Fruit fly (Drosophila melanogaster) whole organism, wandering third instar larva: ENCODE data around the gene Cpr11A.

Source experiments
- Abd-B ChIP-seq: fragments of >200 bp; optimal IDR thresholded peaks from 2 replicates; lab custom pipeline; 2017; ENCODE audit warnings: missing biosample characterization, missing genetic modification characterization
- CG32264 ChIP-seq: fragments of 200-800 bp; sonication (Bioruptor generic); optimal IDR thresholded peaks from 2 replicates; lab custom pipeline; 2016; ENCODE audit warnings: missing biosample characterization, missing genetic modification characterization
- CG9705 ChIP-seq: fragments of 200-800 bp; sonication (Bioruptor generic); optimal IDR thresholded peaks from 2 replicates; lab custom pipeline; 2018; ENCODE audit warnings: missing biosample characterization, mild to moderate bottlenecking, missing genetic modification characterization
- CrebA ChIP-seq: fragments of 200-800 bp; sonication (Bioruptor generic); optimal IDR thresholded peaks from 2 replicates; lab custom pipeline; 2016; ENCODE audit warnings: missing biosample characterization, mild to moderate bottlenecking, missing genetic modification characterization, borderline replicate concordance
- Dfd ChIP-seq: fragments of >200 bp; optimal IDR thresholded peaks from 2 replicates; lab custom pipeline; 2017; ENCODE audit warnings: missing biosample characterization, missing genetic modification characterization
- Dif ChIP-seq: fragments of 200-275, 200-300 bp; sonication (Bioruptor generic); optimal IDR thresholded peaks from 2 replicates; lab custom pipeline; 2018; ENCODE audit warnings: missing biosample characterization, missing genetic modification characterization; ENCODE audit not compliant: partially characterized antibody
- GATAd ChIP-seq: sonication (Bioruptor generic); optimal IDR thresholded peaks from 2 replicates; lab custom pipeline; 2016; ENCODE audit warnings: missing biosample characterization, missing genetic modification characterization
- HLH106 ChIP-seq: fragments of 200-800 bp; optimal IDR thresholded peaks from 3 replicates; lab custom pipeline; 2019; ENCODE audit warnings: missing biosample characterization, mild to moderate bottlenecking, missing genetic modification characterization, moderate library complexity
- Hnf4 ChIP-seq: fragments of 200-800 bp; sonication (Bioruptor generic); optimal IDR thresholded peaks from 2 replicates; lab custom pipeline; 2016; ENCODE audit warnings: missing biosample characterization, mild to moderate bottlenecking, missing genetic modification characterization
- Hr78 ChIP-seq: fragments of >200 bp; optimal IDR thresholded peaks from 2 replicates; lab custom pipeline; 2017; ENCODE audit warnings: missing biosample characterization, missing genetic modification characterization
- Hr83 ChIP-seq: fragments of 200-300 bp; sonication (Bioruptor generic); optimal IDR thresholded peaks from 2 replicates; lab custom pipeline; 2016; ENCODE audit warnings: missing biosample characterization, mild to moderate bottlenecking, missing genetic modification characterization, moderate library complexity; ENCODE audit not compliant: poor library complexity, severe bottlenecking
- Jra ChIP-seq: sonication (Bioruptor generic); optimal IDR thresholded peaks from 2 replicates; lab custom pipeline; 2016; ENCODE audit warnings: missing biosample characterization, missing genetic modification characterization
- Mio ChIP-seq: sonication (Bioruptor generic); optimal IDR thresholded peaks from 2 replicates; lab custom pipeline; 2016; ENCODE audit warnings: missing biosample characterization, missing genetic modification characterization
- Myc ChIP-seq: fragments of >200 bp; optimal IDR thresholded peaks from 2 replicates; lab custom pipeline; 2017
- N ChIP-seq: fragments of >200 bp; optimal IDR thresholded peaks from 2 replicates; lab custom pipeline; 2018; ENCODE audit warnings: missing biosample characterization, missing external identifiers, missing genetic modification characterization
- OdsH ChIP-seq: fragments of 200-800 bp; sonication (Bioruptor generic); optimal IDR thresholded peaks from 2 replicates; lab custom pipeline; 2016; ENCODE audit warnings: missing biosample characterization, mild to moderate bottlenecking, missing genetic modification characterization
- Rel ChIP-seq, 2 experiments: fragments of 200-800 bp; sonication (Bioruptor generic) in 1 of 2; optimal IDR thresholded peaks; 2 replicates in 1 of 2; 3 replicates in 1 of 2; lab custom pipeline; 2016 to 2019; ENCODE audit warnings: mild to moderate bottlenecking in 2 of 2, missing biosample characterization in 2 of 2, missing genetic modification characterization in 2 of 2, moderate library complexity in 1 of 2
- Sp1 ChIP-seq: fragments of 200-800 bp; sonication (Bioruptor generic); optimal IDR thresholded peaks from 3 replicates; lab custom pipeline; 2019; ENCODE audit warnings: missing biosample characterization, mild to moderate bottlenecking, missing genetic modification characterization, moderate library complexity
- Vsx2 ChIP-seq: fragments of 200-300, 225-300 bp; sonication (Bioruptor generic); optimal IDR thresholded peaks from 2 replicates; lab custom pipeline; 2018; ENCODE audit warnings: missing biosample characterization, missing genetic modification characterization; ENCODE audit not compliant: partially characterized antibody
- br ChIP-seq: fragments of 200-800 bp; sonication (Bioruptor generic); optimal IDR thresholded peaks from 2 replicates; lab custom pipeline; 2016; ENCODE audit warnings: missing biosample characterization, missing genetic modification characterization
- brk ChIP-seq: fragments of 200-800 bp; sonication (Bioruptor generic); optimal IDR thresholded peaks from 2 replicates; lab custom pipeline; 2016; ENCODE audit warnings: missing biosample characterization, mild to moderate bottlenecking, missing genetic modification characterization
- dl ChIP-seq, 2 experiments: fragments of 175-275, 200-275 bp in 1 of 2; fragments of 200-275 bp in 1 of 2; sonication (Bioruptor generic); optimal IDR thresholded peaks; lab custom pipeline; 2018; ENCODE audit warnings: mild to moderate bottlenecking in 2 of 2, missing biosample characterization in 2 of 2, missing genetic modification characterization in 2 of 2, moderate library complexity in 2 of 2; ENCODE audit not compliant: partially characterized antibody in 2 of 2, insufficient read depth in 1 of 2
- dmrt93B ChIP-seq: fragments of 200-800 bp; sonication (Bioruptor generic); optimal IDR thresholded peaks from 2 replicates; lab custom pipeline; 2018; ENCODE audit warnings: missing biosample characterization, mild to moderate bottlenecking, missing genetic modification characterization
- dsf ChIP-seq: sonication (Bioruptor generic); optimal IDR thresholded peaks from 2 replicates; lab custom pipeline; 2016; ENCODE audit warnings: missing biosample characterization, missing genetic modification characterization, borderline replicate concordance
- ey ChIP-seq: fragments of 200-800 bp; sonication (Bioruptor generic); optimal IDR thresholded peaks from 2 replicates; lab custom pipeline; 2016; ENCODE audit warnings: missing biosample characterization, missing genetic modification characterization
- foxo ChIP-seq, 2 experiments: fragments of 200-800 bp; sonication (Bioruptor generic); optimal IDR thresholded peaks; 2 replicates in 1 of 2; 3 replicates in 1 of 2; lab custom pipeline; 2016 to 2017; ENCODE audit warnings: missing biosample characterization in 2 of 2, missing genetic modification characterization in 2 of 2
- fru ChIP-seq: fragments of 200-800 bp; sonication (Bioruptor generic); optimal IDR thresholded peaks from 3 replicates; lab custom pipeline; 2016; ENCODE audit warnings: missing biosample characterization, mild to moderate bottlenecking, missing genetic modification characterization
- h ChIP-seq: fragments of 200-800 bp; sonication (Bioruptor generic); optimal IDR thresholded peaks from 3 replicates; lab custom pipeline; 2016; ENCODE audit warnings: missing biosample characterization, mild to moderate bottlenecking, missing genetic modification characterization
- jim ChIP-seq: fragments of 175-275, 200-325 bp; sonication (Bioruptor generic); optimal IDR thresholded peaks from 2 replicates; lab custom pipeline; 2016; ENCODE audit warnings: missing biosample characterization, mild to moderate bottlenecking, missing genetic modification characterization
- lola ChIP-seq: fragments of >200 bp; optimal IDR thresholded peaks from 2 replicates; lab custom pipeline; 2017; ENCODE audit warnings: missing biosample characterization, missing genetic modification characterization
- pan ChIP-seq: fragments of >200 bp; optimal IDR thresholded peaks from 2 replicates; lab custom pipeline; 2017
- psq ChIP-seq: fragments of 200-800 bp; sonication (Bioruptor generic); optimal IDR thresholded peaks from 3 replicates; lab custom pipeline; 2017; ENCODE audit warnings: missing biosample characterization, mild to moderate bottlenecking, missing genetic modification characterization, moderate library complexity
- rgr ChIP-seq: fragments of 200-800 bp; sonication (Bioruptor generic); optimal IDR thresholded peaks from 3 replicates; lab custom pipeline; 2016; ENCODE audit warnings: missing biosample characterization, mild to moderate bottlenecking, missing genetic modification characterization
- sage ChIP-seq: fragments of 200-800 bp; sonication (Bioruptor generic); optimal IDR thresholded peaks from 2 replicates; lab custom pipeline; 2016; ENCODE audit warnings: missing biosample characterization, mild to moderate bottlenecking, missing genetic modification characterization
- sv ChIP-seq: fragments of 200-800 bp; sonication (Bioruptor generic); optimal IDR thresholded peaks from 3 replicates; lab custom pipeline; 2016; ENCODE audit warnings: missing biosample characterization, missing genetic modification characterization
- tai ChIP-seq: sonication (Bioruptor generic); optimal IDR thresholded peaks from 2 replicates; lab custom pipeline; 2016; ENCODE audit warnings: missing biosample characterization, missing genetic modification characterization
- usp ChIP-seq: fragments of >200 bp; optimal IDR thresholded peaks from 2 replicates; lab custom pipeline; 2017; ENCODE audit warnings: missing biosample characterization, missing genetic modification characterization
- woc ChIP-seq: sonication (Bioruptor generic); optimal IDR thresholded peaks from 2 replicates; lab custom pipeline; 2016; ENCODE audit warnings: missing biosample characterization, mild to moderate bottlenecking, missing genetic modification characterization

Cpr11A gene

DNA sequence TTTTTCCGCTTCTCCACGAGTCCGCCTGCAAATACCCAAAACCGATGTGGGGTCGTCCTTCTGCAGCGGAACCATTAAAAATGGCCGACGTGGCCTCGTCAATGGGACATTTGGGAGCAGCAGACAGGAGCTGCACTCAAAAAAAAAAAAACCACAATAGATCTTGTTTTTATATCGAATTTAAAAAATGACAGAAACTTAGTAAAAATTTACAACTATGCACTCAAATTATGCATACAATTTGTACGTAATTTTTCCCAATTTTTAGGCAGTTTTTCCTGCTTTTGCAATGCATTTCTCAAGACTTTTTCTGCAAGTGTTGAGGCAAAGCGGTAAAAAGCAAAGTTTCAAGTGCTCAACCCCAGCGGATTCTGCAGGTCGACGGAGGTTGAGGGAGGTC is 46.8 kb downstream of the Cpr11A start:
- TF ChIP-seq CG9705 (GFP tag; lab: Kevin White, UChicago) (no peak), sage (GFP tag; lab: Kevin White, UChicago) (no peak), fru (GFP tag; lab: Kevin White, UChicago) (peak; percentile 51), br (GFP tag; lab: Kevin White, UChicago) (peak; percentile 26), Hr78 (GFP tag; lab: Kevin White, UChicago) (no peak), pan (lab: Kevin White, UChicago) (no peak), Hnf4 (GFP tag; lab: Kevin White, UChicago) (no peak), usp (GFP tag; lab: Kevin White, UChicago) (no peak), psq (GFP tag; lab: Kevin White, UChicago) (peak; percentile 6), GATAd (no peak), Abd-B (GFP tag; lab: Kevin White, UChicago) (no peak), rgr (GFP tag; lab: Kevin White, UChicago) (peak; percentile 10), h (GFP tag; lab: Kevin White, UChicago) (peak; percentile 23), dmrt93B (GFP tag; lab: Kevin White, UChicago) (peak; percentile 1), CrebA (GFP tag; lab: Kevin White, UChicago) (no peak), sv (GFP tag; lab: Kevin White, UChicago) (no peak), tai (no peak), HLH106 (tag; lab: Kevin White, UChicago) (peak; percentile 32), CG32264 (GFP tag; lab: Kevin White, UChicago) (no peak), Myc (no peak), woc (GFP tag; lab: Kevin White, UChicago) (no peak), dl (GFP tag; optimal IDR thresholded peaks at IDR 0.05; lab: Kevin White, UChicago; ENCODE audit: insufficient read depth in 1 of 2, partially characterized antibody in 2 of 2) (no peak), jim (no peak), OdsH (no peak), dsf (no peak), lola (no peak), Mio (GFP tag; lab: Kevin White, UChicago) (no peak), Rel (GFP tag; optimal IDR thresholded peaks at IDR 0.05; lab: Kevin White, UChicago) (no peak), Rel (tag; optimal IDR thresholded peaks at IDR 0.05; lab: Kevin White, UChicago) (no peak), ey (GFP tag; lab: Kevin White, UChicago) (peak; percentile 36), N (GFP tag; lab: Kevin White, UChicago) (no peak), Dif (GFP tag; lab: Kevin White, UChicago) (no peak), Dfd (GFP tag; lab: Kevin White, UChicago) (no peak), Hr83 (no peak), Vsx2 (GFP tag; lab: Kevin White, UChicago) (no peak), Sp1 (GFP tag; lab: Kevin White, UChicago) (peak; percentile 46), foxo (GFP tag; optimal IDR thresholded peaks at IDR 0.05; lab: Kevin White, UChicago) (peak in 1 of 2 experiments; percentile 39), Jra (GFP tag; lab: Kevin White, UChicago) (no peak), brk (GFP tag; lab: Kevin White, UChicago) (no peak)
